Worm (Caenorhabditis elegans) whole organism, L4 larva: ENCODE results near the gene F40G9.17.

Experiments used
- T26A8.4 ChIP-seq: fragments of 200-800 bp; sonication (Bioruptor generic); IDR thresholded peaks from 2 replicates; pipeline ENCODE4 v1.3.6; 2022; ENCODE audit warnings: missing genetic modification characterization, missing compliant biosample characterization
- ama-1 ChIP-seq: fragments of 150-350 bp; optimal IDR thresholded peaks from 2 replicates; lab custom pipeline; 2014; ENCODE audit warnings: inconsistent platforms, mixed read lengths
- daf-12 ChIP-seq: fragments of 150-350 bp; optimal IDR thresholded peaks from 2 replicates; lab custom pipeline; 2014; ENCODE audit warnings: missing biosample characterization, missing genetic modification reagents, missing genetic modification characterization
- dve-1 ChIP-seq: sonication (generic microtip); optimal IDR thresholded peaks from 2 replicates; lab custom pipeline; 2017; ENCODE audit warnings: antibody characterized with exemption, mild to moderate bottlenecking, missing genetic modification characterization, missing compliant biosample characterization; ENCODE audit not compliant: insufficient read depth
- lin-1 ChIP-seq: fragments of 200-800 bp; sonication (Bioruptor generic); IDR thresholded peaks from 2 replicates; pipeline ENCODE4 v1.3.6; 2022; ENCODE audit warnings: missing genetic modification reagents, missing genetic modification characterization, missing compliant biosample characterization
- lin-13 ChIP-seq: fragments of 150-350 bp; optimal IDR thresholded peaks from 2 replicates; lab custom pipeline; 2014; ENCODE audit warnings: missing biosample characterization, missing genetic modification reagents, missing genetic modification characterization
- mdt-29 ChIP-seq: fragments of 200-800 bp; sonication (Bioruptor generic); IDR thresholded peaks from 2 replicates; pipeline ENCODE4 v1.3.6; 2022; ENCODE audit warnings: missing genetic modification reagents, missing genetic modification characterization, missing compliant biosample characterization
- nhr-102 ChIP-seq: sonication (generic microtip); optimal IDR thresholded peaks from 2 replicates; lab custom pipeline; 2016; ENCODE audit warnings: mild to moderate bottlenecking, missing genetic modification characterization, moderate library complexity, missing compliant biosample characterization
- nhr-11 ChIP-seq: fragments of 150-350 bp; optimal IDR thresholded peaks from 2 replicates; lab custom pipeline; 2014; ENCODE audit warnings: missing biosample characterization, missing genetic modification characterization
- nhr-28 ChIP-seq: fragments of 150-350 bp; optimal IDR thresholded peaks from 2 replicates; lab custom pipeline; 2014; ENCODE audit warnings: missing biosample characterization, missing genetic modification characterization
- snpc-4 ChIP-seq: fragments of 150-350 bp; optimal IDR thresholded peaks from 2 replicates; lab custom pipeline; 2014; ENCODE audit warnings: missing biosample characterization, missing genetic modification characterization
- zag-1 ChIP-seq: fragments of 150-350 bp; optimal IDR thresholded peaks from 2 replicates; lab custom pipeline; 2014; ENCODE audit warnings: missing biosample characterization, missing genetic modification characterization

ce11 chrIII:146369-146768 lies 47.9 kb upstream of the F40G9.17 start, which contains the start of gene fbxb-84:
- TF ChIP-seq ama-1 (lab: Kevin White, UChicago) (no peak), daf-12 (no peak), nhr-102 (tag; lab: Kevin White, UChicago) (no peak), lin-1 (GFP tag; lab: Robert Waterston, UW) (no peak), dve-1 (tag; lab: Kevin White, UChicago) (no peak), mdt-29 (no peak), nhr-28 (tag; lab: Kevin White, UChicago) (no peak), lin-13 (GFP tag; lab: Kevin White, UChicago) (no peak), snpc-4 (no peak), nhr-11 (tag; lab: Kevin White, UChicago) (no peak), T26A8.4 (GFP tag; lab: Robert Waterston, UW) (no peak), zag-1 (no peak)
